Worm (Caenorhabditis elegans): ENCODE results near the gene C17F4.7.

Gene C17F4.7

ce11 chrII:3248043-3248718 lies 2.4 kb upstream of the C17F4.7 start, which contains the start of the genes fbxc-50 and C17F4.2 (continued):
- TF ChIP-seq Y67H2A.10 (GFP tag; conservative IDR thresholded peaks at IDR 0.05) (no peak), madf-8 (GFP tag; conservative IDR thresholded peaks at IDR 0.05) (peak; percentile 86), egl-18 (GFP tag; IDR thresholded peaks at IDR 0.05) (no peak), aptf-2 (GFP tag; conservative IDR thresholded peaks at IDR 0.05) (no peak), tbp1 (GFP tag; optimal IDR thresholded peaks at IDR 0.05) (no peak), xnd-1 (tag; optimal IDR thresholded peaks at IDR 0.05) (peak; percentile 77), unc-62 (GFP tag; optimal IDR thresholded peaks at IDR 0.05) (no peak), F49E8.2 (tag; optimal IDR thresholded peaks at IDR 0.05; ENCODE audit: insufficient read depth) (no peak), D2030.7 (GFP tag; IDR thresholded peaks at IDR 0.05) (no peak), sptf-2 (GFP tag; optimal IDR thresholded peaks at IDR 0.05) (no peak), Y79H2A.3 (GFP tag; conservative IDR thresholded peaks at IDR 0.05) (no peak), lsl-1 (GFP tag; optimal IDR thresholded peaks at IDR 0.05) (peak; percentile 27), T26A5.8 (tag; optimal IDR thresholded peaks at IDR 0.05) (no peak), lir-1 (GFP tag; conservative IDR thresholded peaks at IDR 0.05) (no peak), atf-7 (tag; optimal IDR thresholded peaks at IDR 0.05) (no peak), mel-28 (tag; optimal IDR thresholded peaks at IDR 0.05; ENCODE audit: borderline replicate concordance) (no peak), nfya-1 (tag; optimal IDR thresholded peaks at IDR 0.05; ENCODE audit: borderline replicate concordance, insufficient read depth) (no peak), madf-6 (GFP tag; IDR thresholded peaks at IDR 0.05) (peak; percentile 88), mes-4 (tag; optimal IDR thresholded peaks at IDR 0.05) (no peak), ccch-3 (GFP tag; optimal IDR thresholded peaks at IDR 0.05) (no peak), ceh-100 (GFP tag; IDR thresholded peaks at IDR 0.05) (no peak), C06A6.2 (GFP tag; conservative IDR thresholded peaks at IDR 0.05) (no peak), F57A8.1 (GFP tag; optimal IDR thresholded peaks at IDR 0.05) (no peak), Y95B8A.8 (GFP tag; IDR thresholded peaks at IDR 0.05) (no peak), mxl-1 (tag; optimal IDR thresholded peaks at IDR 0.05) (no peak), aptf-3 (GFP tag; IDR thresholded peaks at IDR 0.05) (no peak), attf-3 (GFP tag; conservative IDR thresholded peaks at IDR 0.05) (no peak), B0261.1 (tag; optimal IDR thresholded peaks at IDR 0.05) (no peak), attf-6 (GFP tag; IDR thresholded peaks at IDR 0.05) (no peak), gei-17 (GFP tag; optimal IDR thresholded peaks at IDR 0.05) (no peak), nhr-120 (GFP tag; IDR thresholded peaks at IDR 0.05) (no peak), nfya-2 (GFP tag; IDR thresholded peaks at IDR 0.05) (no peak), F57C9.4 (tag; optimal IDR thresholded peaks at IDR 0.05) (no peak), T07F8.4 (tag; optimal IDR thresholded peaks at IDR 0.05) (no peak), dpl-1 (GFP tag; optimal IDR thresholded peaks at IDR 0.05) (peak; percentile 58), athp-1 (tag; optimal IDR thresholded peaks at IDR 0.05) (no peak), ets-4 (GFP tag; optimal IDR thresholded peaks at IDR 0.05) (no peak), ztf-6 (GFP tag; IDR thresholded peaks at IDR 0.05) (no peak), zfh-2 (GFP tag; conservative IDR thresholded peaks at IDR 0.05) (no peak), ekl-4 (GFP tag; IDR thresholded peaks at IDR 0.05) (no peak), ceh-79 (tag; optimal IDR thresholded peaks at IDR 0.05) (no peak), madf-3 (GFP tag; IDR thresholded peaks at IDR 0.05) (no peak), bed-1 (GFP tag; IDR thresholded peaks at IDR 0.05) (no peak), mcd-1 (GFP tag; IDR thresholded peaks at IDR 0.05) (no peak), lag-1 (GFP tag; IDR thresholded peaks at IDR 0.05) (no peak), unc-130 (GFP tag; optimal IDR thresholded peaks at IDR 0.05) (no peak), pbrm-1 (GFP tag; IDR thresholded peaks at IDR 0.05) (0 out of 2 replicates have a peak, but pooled peaks have one; percentile 11), ceh-91 (GFP tag; IDR thresholded peaks at IDR 0.05) (no peak), hmg-1.2 (GFP tag; IDR thresholded peaks at IDR 0.05) (peak; percentile 91)
